Fruit fly (Drosophila melanogaster) whole organism, prepupa: ENCODE results near the gene CG42693.
A peak's percentile ranks its signal among the peaks of the same experiment; 100 is the strongest.

ENCODE experiments used
- Blimp-1 ChIP-seq: fragments of 200-800 bp; sonication (Bioruptor generic); optimal IDR thresholded peaks from 3 replicates; lab custom pipeline; 2017; ENCODE audit warnings: missing biosample characterization, missing genetic modification characterization, mild to moderate bottlenecking, moderate library complexity, missing genetic modification reagents
- CG11762 ChIP-seq: fragments of 200-800 bp; sonication (Bioruptor generic); optimal IDR thresholded peaks from 3 replicates; lab custom pipeline; 2016; ENCODE audit warnings: missing biosample characterization, missing genetic modification characterization; ENCODE audit not compliant: insufficient read depth
- CG16779 ChIP-seq: fragments of 200-800 bp; sonication (Bioruptor generic); optimal IDR thresholded peaks from 3 replicates; lab custom pipeline; 2017; ENCODE audit warnings: missing biosample characterization, mild to moderate bottlenecking, missing genetic modification characterization
- CG32006 ChIP-seq: fragments of 200-800 bp; sonication (Bioruptor generic); optimal IDR thresholded peaks from 3 replicates; lab custom pipeline; 2017; ENCODE audit warnings: missing biosample characterization, mild to moderate bottlenecking, missing genetic modification characterization
- CG8632 ChIP-seq: fragments of 200-800 bp; sonication (Bioruptor generic); optimal IDR thresholded peaks from 3 replicates; lab custom pipeline; 2016; ENCODE audit warnings: missing biosample characterization, missing genetic modification characterization
- Eip75B ChIP-seq: fragments of 200-800 bp; sonication (Bioruptor generic); optimal IDR thresholded peaks from 3 replicates; lab custom pipeline; 2016; ENCODE audit warnings: missing biosample characterization, missing genetic modification characterization
- Eip93F ChIP-seq: fragments of 200-800 bp; sonication (Bioruptor generic); optimal IDR thresholded peaks from 2 replicates; lab custom pipeline; 2016; ENCODE audit warnings: missing biosample characterization, mild to moderate bottlenecking, missing genetic modification characterization
- OdsH ChIP-seq: fragments of 200-800 bp; sonication (Bioruptor generic); optimal IDR thresholded peaks from 3 replicates; lab custom pipeline; 2016; ENCODE audit warnings: missing biosample characterization, missing genetic modification characterization
- Sox102F ChIP-seq: fragments of 200-800 bp; sonication (Bioruptor generic); optimal IDR thresholded peaks from 2 replicates; lab custom pipeline; 2016; ENCODE audit warnings: missing biosample characterization, mild to moderate bottlenecking, missing genetic modification characterization
- Sox15 ChIP-seq: fragments of 200-800 bp; sonication (Bioruptor generic); optimal IDR thresholded peaks from 3 replicates; lab custom pipeline; 2016; ENCODE audit warnings: missing biosample characterization, missing genetic modification characterization
- fd85E ChIP-seq: fragments of 200-800 bp; sonication (Bioruptor generic); optimal IDR thresholded peaks from 3 replicates; lab custom pipeline; 2016; ENCODE audit warnings: missing biosample characterization, missing genetic modification characterization
- svp ChIP-seq: fragments of 200-800 bp; sonication (Bioruptor generic); peaks from one replicate; lab custom pipeline; 2016; ENCODE audit warnings: missing biosample characterization, missing genetic modification characterization

- peak; percentile 75 for TF ChIP-seq OdsH (GFP tag; lab: Kevin White, UChicago)
- TF ChIP-seq CG8632 (GFP tag; lab: Kevin White, UChicago) = no peak
- peak; percentile 36 for TF ChIP-seq svp (GFP tag; lab: Kevin White, UChicago)
- TF ChIP-seq Eip75B (GFP tag; lab: Kevin White, UChicago) = peak; percentile 68
- no peak for TF ChIP-seq Eip93F (GFP tag; lab: Kevin White, UChicago)
- peak; percentile 34 for TF ChIP-seq CG16779 (tag; lab: Kevin White, UChicago)
- no peak for TF ChIP-seq Sox102F (GFP tag; lab: Kevin White, UChicago)
- no peak for TF ChIP-seq Blimp-1 (GFP tag; lab: Kevin White, UChicago)
- TF ChIP-seq Sox15 = no peak
- TF ChIP-seq CG32006 (GFP tag; lab: Kevin White, UChicago) = peak; percentile 87
- peak; percentile 13 for TF ChIP-seq CG11762
- no peak for TF ChIP-seq fd85E (GFP tag; lab: Kevin White, UChicago)
Measured at dm6 chr3R:31700212-31700611, 7.9 kb downstream of the CG42693 start.
